Fruit fly (Drosophila melanogaster) S2 (cell line): ENCODE results near the gene CG43218.

Experiments used
- CG8478 ChIP-seq: fragments of >200 bp; optimal IDR thresholded peaks from 2 replicates; lab custom pipeline; 2018
- CTCF ChIP-seq, 2 experiments: fragments of >200 bp; optimal IDR thresholded peaks; 2 replicates each; lab custom pipeline; 2018

- TF ChIP-seq CG8478 (lab: Kevin White, UChicago) (no peak), CTCF (optimal IDR thresholded peaks at IDR 0.05; lab: Kevin White, UChicago) (no peak)
Observed at dm6 chr3L:21301737-21302487, 44.1 kb downstream of the CG43218 start.
